Fruit fly (Drosophila melanogaster): ENCODE measurements around the gene CG44001.

CG44001 gene

DNA sequence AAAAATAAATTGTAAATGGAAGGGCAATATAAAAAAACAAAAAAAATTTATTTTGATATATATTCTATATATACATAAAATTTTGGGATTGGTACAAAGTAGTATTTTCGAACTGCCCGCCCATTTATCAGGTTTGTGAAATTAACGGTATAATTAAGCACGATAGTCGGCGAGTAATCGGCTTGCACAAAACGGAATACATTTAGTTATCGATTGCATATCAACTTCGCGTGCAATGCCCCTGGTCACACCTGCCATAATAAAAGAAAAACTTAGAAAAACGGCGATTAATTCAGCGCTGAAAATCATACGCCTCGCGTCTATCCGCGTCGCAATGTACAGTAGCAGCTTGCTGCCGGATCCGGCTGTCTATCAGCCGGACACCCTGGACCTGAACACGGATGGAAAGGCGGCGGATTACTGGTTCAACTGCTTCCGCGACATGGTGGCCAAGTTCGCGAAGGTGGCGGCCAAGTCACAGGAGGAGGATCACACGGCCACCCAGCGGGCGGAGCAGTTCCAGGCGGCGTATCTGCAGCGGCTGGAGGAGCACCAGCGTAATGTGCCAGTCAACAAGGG, 50.8 kb downstream of the CG44001 start, which contains the start of gene CG5828:
CG5828 (plus strand) TSS at position 205 of the 579 bp plus-strand sequence.
- TF ChIP-seq CG4496 (GFP tag; IDR thresholded peaks at IDR 0.05) (no peak), CG8301 (tag; optimal IDR thresholded peaks at IDR 0.05) (no peak), gl (tag; optimal IDR thresholded peaks at IDR 0.05) (no peak), Pif1A (GFP tag; optimal IDR thresholded peaks at IDR 0.05) (no peak), CG10348 (GFP tag; IDR thresholded peaks at IDR 0.05) (no peak), EcR (GFP tag; optimal IDR thresholded peaks at IDR 0.05) (no peak), CG8159 (tag; optimal IDR thresholded peaks at IDR 0.05) (no peak), D1 (tag; optimal IDR thresholded peaks at IDR 0.05) (no peak), Pif1B (GFP tag; optimal IDR thresholded peaks at IDR 0.05) (no peak)

DNA sequence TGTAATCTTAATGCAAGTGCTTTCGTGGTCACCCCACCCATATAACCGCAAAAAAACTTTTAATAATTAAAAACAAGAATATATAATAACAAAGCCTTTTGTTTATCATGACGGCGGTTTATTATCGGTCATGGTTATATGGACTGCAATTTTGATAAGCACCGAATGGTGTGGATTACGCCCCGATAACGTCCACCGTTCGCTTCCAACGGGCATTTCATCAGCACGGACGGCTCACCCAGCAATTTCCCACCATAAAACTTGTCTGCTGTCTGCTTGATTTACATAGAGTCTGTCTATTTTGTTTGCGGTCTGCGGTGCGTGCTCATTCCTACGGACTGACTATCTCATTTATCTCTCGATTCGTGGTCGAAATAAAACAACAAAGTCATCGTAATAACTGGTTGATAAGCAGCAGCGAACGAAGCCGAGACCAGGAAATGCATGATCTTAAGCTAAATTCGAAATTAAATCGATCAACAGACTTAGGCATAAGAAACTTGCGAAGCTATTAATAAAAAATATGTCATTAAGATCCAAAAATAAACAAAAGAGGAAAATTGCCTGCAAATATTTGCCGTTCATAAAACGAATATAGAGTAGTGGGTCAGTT, 52.4 kb downstream of the CG44001 start:
- TF ChIP-seq CG13204 (GFP tag; optimal IDR thresholded peaks at IDR 0.05): no peak
- peak; percentile 69 for TF ChIP-seq EcR (GFP tag; optimal IDR thresholded peaks at IDR 0.05)
- no peak for TF ChIP-seq CG15710 (tag; optimal IDR thresholded peaks at IDR 0.05)
- no peak for TF ChIP-seq CG34367 (tag; optimal IDR thresholded peaks at IDR 0.05)

dm6 chr2L:5096222-5096621, 53.2 kb downstream of the CG44001 start, which contains the start of gene CG4230:
CG4230 (plus strand) TSS chr2L:5096227.
- TF ChIP-seq CG32121 (GFP tag; IDR thresholded peaks at IDR 0.05) (no peak), CG8159 (tag; optimal IDR thresholded peaks at IDR 0.05) (no peak), EcR (GFP tag; optimal IDR thresholded peaks at IDR 0.05) (no peak), CG14655 (GFP tag; optimal IDR thresholded peaks at IDR 0.05) (no peak), CG12605 (GFP tag; IDR thresholded peaks at IDR 0.05) (no peak), gl (tag; optimal IDR thresholded peaks at IDR 0.05) (no peak), Pif1B (GFP tag; optimal IDR thresholded peaks at IDR 0.05) (no peak), Pif1A (GFP tag; optimal IDR thresholded peaks at IDR 0.05) (no peak), Ets98B (GFP tag; IDR thresholded peaks at IDR 0.05) (no peak), CG9948 (tag; optimal IDR thresholded peaks at IDR 0.05) (no peak)

- 0 out of 3 replicates have a peak, but pooled peaks have one; percentile 35 for TF ChIP-seq CG4496 (GFP tag; IDR thresholded peaks at IDR 0.05)
- no peak for TF ChIP-seq rn (GFP tag; IDR thresholded peaks at IDR 0.05)
- TF ChIP-seq D1 (tag; optimal IDR thresholded peaks at IDR 0.05): no peak
- peak; percentile 5 for TF ChIP-seq gl (tag; optimal IDR thresholded peaks at IDR 0.05)
- TF ChIP-seq CG10348 (GFP tag; IDR thresholded peaks at IDR 0.05): no peak
- TF ChIP-seq CG12605 (GFP tag; IDR thresholded peaks at IDR 0.05): no peak
- TF ChIP-seq CG15710 (tag; optimal IDR thresholded peaks at IDR 0.05): no peak
- no peak for TF ChIP-seq CG8301 (tag; optimal IDR thresholded peaks at IDR 0.05)
- 0 out of 2 replicates have a peak, but pooled peaks have one; percentile 8 for TF ChIP-seq Ets98B (GFP tag; IDR thresholded peaks at IDR 0.05)
- TF ChIP-seq CG14655 (GFP tag; optimal IDR thresholded peaks at IDR 0.05): no peak
- no peak for TF ChIP-seq CG8159 (tag; optimal IDR thresholded peaks at IDR 0.05)
- no peak for TF ChIP-seq Pif1A (GFP tag; optimal IDR thresholded peaks at IDR 0.05)
- no peak for TF ChIP-seq CG32121 (GFP tag; IDR thresholded peaks at IDR 0.05)
- TF ChIP-seq fd96Ca (GFP tag; IDR thresholded peaks at IDR 0.05): no peak
- no peak for TF ChIP-seq CG9948 (tag; optimal IDR thresholded peaks at IDR 0.05)
- no peak for TF ChIP-seq Pif1B (GFP tag; optimal IDR thresholded peaks at IDR 0.05)
- TF ChIP-seq CG34367 (tag; optimal IDR thresholded peaks at IDR 0.05): no peak
- no peak for TF ChIP-seq EcR (GFP tag; optimal IDR thresholded peaks at IDR 0.05)
- no peak for TF ChIP-seq CG17806 (tag; optimal IDR thresholded peaks at IDR 0.05)
- TF ChIP-seq Snoo (tag; optimal IDR thresholded peaks at IDR 0.05): no peak
- TF ChIP-seq CG13204 (GFP tag; optimal IDR thresholded peaks at IDR 0.05): no peak
These were observed 53.7 kb downstream of the CG44001 start for dm6 chr2L:5096761-5097160.
